Worm (Caenorhabditis elegans) whole organism, early embryonic: Measurements from ENCODE around the gene cyp-13A2.
A peak's percentile ranks its signal among the peaks of the same experiment; 100 is the strongest.

ENCODE experiments used
- B0310.2 ChIP-seq: sonication (generic microtip); optimal IDR thresholded peaks from 2 replicates; lab custom pipeline; 2016; ENCODE audit warnings: mild to moderate bottlenecking, missing genetic modification characterization, missing compliant biosample characterization
- F13C5.2 ChIP-seq: sonication (generic microtip); optimal IDR thresholded peaks from 2 replicates; lab custom pipeline; 2017; ENCODE audit warnings: mild to moderate bottlenecking, missing genetic modification characterization, inconsistent platforms, missing compliant biosample characterization
- aly-1 ChIP-seq: sonication (generic microtip); optimal IDR thresholded peaks from 2 replicates; lab custom pipeline; 2016; ENCODE audit warnings: missing genetic modification characterization, missing compliant biosample characterization
- ama-1 ChIP-seq: fragments of 150-350 bp; optimal IDR thresholded peaks from 2 replicates; lab custom pipeline; 2014
- ceh-13 ChIP-seq: fragments of 200-800 bp; sonication (Bioruptor generic); optimal IDR thresholded peaks from 2 replicates; lab custom pipeline; 2018; ENCODE audit warnings: mild to moderate bottlenecking, missing genetic modification characterization, missing compliant biosample characterization
- ceh-36 ChIP-seq: sonication (generic microtip); optimal IDR thresholded peaks from 2 replicates; lab custom pipeline; 2016; ENCODE audit warnings: missing genetic modification characterization, inconsistent platforms, missing compliant biosample characterization
- ets-7 ChIP-seq: sonication (generic microtip); optimal IDR thresholded peaks from 2 replicates; lab custom pipeline; 2016; ENCODE audit warnings: missing genotype, missing genetic modification characterization, missing compliant biosample characterization
- flt-1 ChIP-seq: fragments of 200-800 bp; sonication (Bioruptor generic); IDR thresholded peaks from 2 replicates; pipeline ENCODE4 v1.3.6; 2022; ENCODE audit warnings: missing genetic modification characterization, missing compliant biosample characterization
- hmbx-1 ChIP-seq: sonication (generic microtip); optimal IDR thresholded peaks from 2 replicates; lab custom pipeline; 2016; ENCODE audit warnings: mild to moderate bottlenecking, missing genetic modification characterization, missing compliant biosample characterization
- hmg-4 ChIP-seq: fragments of 200-800 bp; sonication (Bioruptor generic); optimal IDR thresholded peaks from 2 replicates; lab custom pipeline; 2018; ENCODE audit warnings: mild to moderate bottlenecking, missing genetic modification characterization, missing compliant biosample characterization
- hnd-1 ChIP-seq: sonication (generic microtip); optimal IDR thresholded peaks from 2 replicates; lab custom pipeline; 2016; ENCODE audit warnings: missing genetic modification characterization, missing compliant biosample characterization
- pes-1 ChIP-seq: fragments of 200-800 bp; sonication (Bioruptor generic); IDR thresholded peaks from 2 replicates; pipeline ENCODE4 v1.3.6; 2022; ENCODE audit warnings: missing genetic modification reagents, missing genetic modification characterization, missing compliant biosample characterization
- scrt-1 ChIP-seq: fragments of 200-800 bp; sonication (Bioruptor generic); IDR thresholded peaks from 2 replicates; pipeline ENCODE4 v1.3.6; 2022; ENCODE audit warnings: missing genetic modification characterization, missing compliant biosample characterization
- sea-1 ChIP-seq: fragments of 200-800 bp; sonication (Bioruptor generic); conservative IDR thresholded peaks from 2 replicates; pipeline ENCODE4 v1.3.6; 2022; ENCODE audit warnings: missing genetic modification characterization, missing compliant biosample characterization
- tbx-11 ChIP-seq: fragments of 200-800 bp; sonication (Bioruptor generic); IDR thresholded peaks from 2 replicates; pipeline ENCODE4 v1.3.6; 2022; ENCODE audit warnings: missing genetic modification characterization, missing compliant biosample characterization
- tbx-37 ChIP-seq: fragments of 200-800 bp; sonication (Bioruptor generic); conservative IDR thresholded peaks from 2 replicates; pipeline ENCODE4 v1.3.6; 2022; ENCODE audit warnings: missing genetic modification reagents, missing genetic modification characterization, missing compliant biosample characterization
- tra-4 ChIP-seq: sonication (generic microtip); optimal IDR thresholded peaks from 2 replicates; lab custom pipeline; 2017; ENCODE audit warnings: missing genetic modification characterization, missing compliant biosample characterization

Gene cyp-13A2

ce11 chrII:9793197-9793596 is 5.8 kb upstream of the cyp-13A2 start, which contains the start of gene cyp-13A3:
Gene cyp-13A3 (minus strand): TSS chrII:9793297.
- TF ChIP-seq ets-7 (tag; lab: Kevin White, UChicago) (no peak), aly-1 (tag; lab: Kevin White, UChicago) (no peak), tbx-37 (GFP tag; lab: Robert Waterston, UW) (no peak), tra-4 (no peak), ceh-13 (GFP tag; lab: Kevin White, UChicago) (no peak), pes-1 (GFP tag; lab: Robert Waterston, UW) (no peak), sea-1 (no peak), ceh-36 (tag; lab: Kevin White, UChicago) (no peak), hmbx-1 (tag; lab: Kevin White, UChicago) (no peak), tbx-11 (no peak), flt-1 (no peak)

DNA sequence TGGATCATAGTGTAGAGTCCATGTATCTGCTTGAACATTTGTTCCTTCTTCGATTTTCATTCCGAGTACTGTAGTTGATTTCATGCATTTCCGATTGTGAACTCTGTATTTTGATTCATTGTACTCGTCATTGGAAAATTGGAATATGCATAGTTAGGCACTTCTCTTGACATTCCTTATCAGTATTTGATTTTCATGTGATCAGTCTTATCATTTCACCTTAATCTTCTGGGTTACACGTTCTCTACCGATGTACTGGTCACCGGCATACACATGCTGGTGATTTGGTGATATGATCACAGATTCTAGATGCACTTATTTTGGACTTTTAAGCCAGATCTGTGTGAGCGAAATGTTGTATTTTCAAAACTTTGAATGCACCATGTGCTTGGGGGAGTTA is 3.8 kb upstream of the cyp-13A2 start:
- no peak for TF ChIP-seq ets-7 (tag; lab: Kevin White, UChicago)
- TF ChIP-seq hmbx-1 (tag; lab: Kevin White, UChicago), result no peak
- TF ChIP-seq hnd-1 (tag; lab: Kevin White, UChicago), result no peak
- TF ChIP-seq F13C5.2 (tag; lab: Kevin White, UChicago), result no peak
- TF ChIP-seq ceh-36 (tag; lab: Kevin White, UChicago), result no peak
- no peak for TF ChIP-seq ama-1 (lab: Kevin White, UChicago)
- no peak for TF ChIP-seq ceh-13 (GFP tag; lab: Kevin White, UChicago)
- no peak for TF ChIP-seq pes-1 (GFP tag; lab: Robert Waterston, UW)
- no peak for TF ChIP-seq hmg-4 (GFP tag; lab: Kevin White, UChicago)
- TF ChIP-seq scrt-1, result no peak
- no peak for TF ChIP-seq tbx-37 (GFP tag; lab: Robert Waterston, UW)
- TF ChIP-seq B0310.2 (tag; lab: Kevin White, UChicago), result no peak
- no peak for TF ChIP-seq flt-1
- no peak for TF ChIP-seq tra-4
- no peak for TF ChIP-seq tbx-11
- TF ChIP-seq aly-1 (tag; lab: Kevin White, UChicago), result no peak
- no peak for TF ChIP-seq sea-1

- TF ChIP-seq F13C5.2 (tag; lab: Kevin White, UChicago) (no peak), B0310.2 (tag; lab: Kevin White, UChicago) (no peak), scrt-1 (no peak), aly-1 (tag; lab: Kevin White, UChicago) (no peak), ceh-36 (tag; lab: Kevin White, UChicago) (no peak)
Observed at ce11 chrII:9786215-9786614, 1.2 kb downstream of the cyp-13A2 start.

- TF ChIP-seq B0310.2 (tag; lab: Kevin White, UChicago), result no peak
- TF ChIP-seq ceh-36 (tag; lab: Kevin White, UChicago), result no peak
- no peak for TF ChIP-seq pes-1 (GFP tag; lab: Robert Waterston, UW)
- TF ChIP-seq F13C5.2 (tag; lab: Kevin White, UChicago), result no peak
- TF ChIP-seq tra-4, result no peak
- TF ChIP-seq ceh-13 (GFP tag; lab: Kevin White, UChicago), result no peak
- TF ChIP-seq flt-1, result no peak
- TF ChIP-seq hmbx-1 (tag; lab: Kevin White, UChicago), result no peak
- no peak for TF ChIP-seq ama-1 (lab: Kevin White, UChicago)
- TF ChIP-seq ets-7 (tag; lab: Kevin White, UChicago), result no peak
- no peak for TF ChIP-seq tbx-11
Observed at ce11 chrII:9782337-9782736, 5.1 kb downstream of the cyp-13A2 start, which contains the start of gene T10B9.14. Gene T10B9.14 (minus strand): TSS chrII:9782437.

DNA sequence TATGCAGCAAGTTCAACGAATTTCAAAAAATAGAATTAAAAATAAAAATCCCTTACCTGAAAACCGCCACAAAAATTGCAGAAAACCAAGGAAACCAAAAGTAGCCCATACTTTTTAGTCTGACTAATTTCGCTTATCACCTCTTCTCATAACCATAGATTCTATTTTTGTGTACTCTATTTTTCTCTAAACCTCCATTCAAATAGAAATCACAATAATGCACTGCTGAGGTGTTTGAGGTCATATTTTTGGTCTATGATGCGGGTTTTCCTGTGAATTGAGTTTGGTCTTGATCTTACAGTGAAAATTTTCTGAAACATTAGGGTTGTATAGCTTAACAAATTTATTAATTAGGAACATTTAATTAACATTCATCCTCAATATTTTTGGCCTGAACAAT is 5.6 kb downstream of the cyp-13A2 start, which contains the start of gene cyp-13A1:
TSS of gene cyp-13A1 (minus strand) at position 156 of the 400 bp plus-strand sequence.
- TF ChIP-seq hmg-4 (GFP tag; lab: Kevin White, UChicago), result no peak
- TF ChIP-seq ets-7 (tag; lab: Kevin White, UChicago), result no peak

- TF ChIP-seq ceh-36 (tag; lab: Kevin White, UChicago) (no peak), tbx-37 (GFP tag; lab: Robert Waterston, UW) (no peak), hnd-1 (tag; lab: Kevin White, UChicago) (no peak), tbx-11 (no peak), pes-1 (GFP tag; lab: Robert Waterston, UW) (no peak), B0310.2 (tag; lab: Kevin White, UChicago) (no peak), hmg-4 (GFP tag; lab: Kevin White, UChicago) (no peak), hmbx-1 (tag; lab: Kevin White, UChicago) (no peak), ama-1 (lab: Kevin White, UChicago) (no peak)
Observed at ce11 chrII:9778495-9778894, 8.9 kb downstream of the cyp-13A2 start.

ce11 chrII:9775790-9776189 is 11.6 kb downstream of the cyp-13A2 start, which contains the start of gene T10B9.9:
Gene T10B9.9 (minus strand): TSS chrII:9775890.
- TF ChIP-seq ceh-36 (tag; lab: Kevin White, UChicago) (no peak), hmbx-1 (tag; lab: Kevin White, UChicago) (no peak), tbx-11 (no peak)

DNA sequence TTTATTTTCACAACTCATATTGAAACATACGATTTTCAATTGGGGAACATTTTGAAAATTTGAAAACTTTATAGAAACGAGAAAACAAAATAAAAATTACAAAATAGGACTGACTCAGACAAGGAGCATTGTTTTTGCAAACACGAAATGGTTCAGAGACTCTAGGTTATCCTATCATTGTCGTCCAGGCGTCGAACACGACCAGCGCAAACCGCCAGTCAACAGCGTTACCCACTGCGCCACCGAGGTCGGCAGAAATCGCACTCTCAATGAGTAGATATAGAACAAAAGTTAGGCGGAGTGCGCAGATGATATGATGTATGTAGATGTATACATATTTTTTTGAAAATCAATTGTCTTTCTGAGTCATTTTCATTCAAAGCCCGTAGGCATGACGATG is 12.8 kb downstream of the cyp-13A2 start:
- TF ChIP-seq ama-1 (lab: Kevin White, UChicago) (no peak), scrt-1 (peak; percentile 92), sea-1 (peak; percentile 92), pes-1 (GFP tag; lab: Robert Waterston, UW) (peak; percentile 91), ceh-36 (tag; lab: Kevin White, UChicago) (peak; percentile 68), tbx-11 (peak; percentile 90), hmbx-1 (tag; lab: Kevin White, UChicago) (peak; percentile 67), hmg-4 (GFP tag; lab: Kevin White, UChicago) (no peak), ets-7 (tag; lab: Kevin White, UChicago) (peak; percentile 60), hnd-1 (tag; lab: Kevin White, UChicago) (peak; percentile 60), tbx-37 (GFP tag; lab: Robert Waterston, UW) (peak; percentile 87), F13C5.2 (tag; lab: Kevin White, UChicago) (peak; percentile 86), aly-1 (tag; lab: Kevin White, UChicago) (peak; percentile 87), ceh-13 (GFP tag; lab: Kevin White, UChicago) (peak; percentile 79), B0310.2 (tag; lab: Kevin White, UChicago) (peak; percentile 71), tra-4 (peak; percentile 56), flt-1 (peak; percentile 87)
